Fruit fly (Drosophila melanogaster): ENCODE measurements around the gene Pdk1.

DNA sequence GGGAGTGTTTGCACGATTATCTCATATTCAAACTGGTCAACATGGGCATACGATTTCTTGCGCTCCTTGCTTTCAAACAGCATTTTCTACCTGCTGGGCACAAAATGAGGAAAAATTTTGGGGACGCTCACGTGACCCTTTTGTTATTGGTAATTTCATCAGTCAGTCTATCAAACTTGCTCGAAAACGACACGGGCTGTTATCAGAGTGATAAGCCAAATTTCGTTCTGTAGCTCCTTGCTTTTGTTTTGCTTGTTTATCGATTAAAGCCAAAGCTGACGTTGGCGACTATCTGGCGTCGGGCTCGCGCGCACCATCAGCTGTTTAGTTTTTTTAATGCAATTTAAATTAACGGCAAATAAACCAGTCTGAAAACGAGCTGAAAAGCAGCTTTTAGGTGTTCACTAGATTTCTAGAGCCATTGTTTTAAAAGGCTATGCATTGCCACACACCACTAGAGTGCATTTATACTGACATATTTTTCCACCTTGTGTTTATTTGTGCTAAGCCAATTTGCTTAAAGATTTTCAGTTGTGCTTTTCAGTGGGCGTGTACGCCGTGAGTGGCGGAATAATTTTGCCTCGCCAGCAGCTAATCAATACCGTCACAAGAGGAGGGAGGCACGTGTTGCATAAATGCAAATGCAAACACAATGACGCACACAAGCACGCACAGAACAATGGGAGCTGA is 7.5 kb downstream of the Pdk1 start:
- TF ChIP-seq Ets98B (GFP tag; IDR thresholded peaks at IDR 0.05) (no peak), gl (tag; optimal IDR thresholded peaks at IDR 0.05) (no peak), CG8159 (tag; optimal IDR thresholded peaks at IDR 0.05) (no peak)

All from whole organism, pupa.